Worm (Caenorhabditis elegans) whole organism, early embryonic: ENCODE data around the gene mfsd-6.
"Not testable (repeated sequence)": the region's sequence is repeated elsewhere in the genome, so short reads cannot be mapped to it uniquely, and the experiment has no call there.

Experiments
- B0310.2 ChIP-seq: sonication (generic microtip); optimal IDR thresholded peaks from 2 replicates; lab custom pipeline; 2016; ENCODE audit warnings: mild to moderate bottlenecking, missing genetic modification characterization, missing compliant biosample characterization
- F13C5.2 ChIP-seq: sonication (generic microtip); optimal IDR thresholded peaks from 2 replicates; lab custom pipeline; 2017; ENCODE audit warnings: mild to moderate bottlenecking, missing genetic modification characterization, inconsistent platforms, missing compliant biosample characterization
- aly-1 ChIP-seq: sonication (generic microtip); optimal IDR thresholded peaks from 2 replicates; lab custom pipeline; 2016; ENCODE audit warnings: missing genetic modification characterization, missing compliant biosample characterization
- ama-1 ChIP-seq: fragments of 150-350 bp; optimal IDR thresholded peaks from 2 replicates; lab custom pipeline; 2014
- ceh-13 ChIP-seq: fragments of 200-800 bp; sonication (Bioruptor generic); optimal IDR thresholded peaks from 2 replicates; lab custom pipeline; 2018; ENCODE audit warnings: mild to moderate bottlenecking, missing genetic modification characterization, missing compliant biosample characterization
- ceh-36 ChIP-seq: sonication (generic microtip); optimal IDR thresholded peaks from 2 replicates; lab custom pipeline; 2016; ENCODE audit warnings: missing genetic modification characterization, inconsistent platforms, missing compliant biosample characterization
- ets-7 ChIP-seq: sonication (generic microtip); optimal IDR thresholded peaks from 2 replicates; lab custom pipeline; 2016; ENCODE audit warnings: missing genotype, missing genetic modification characterization, missing compliant biosample characterization
- flt-1 ChIP-seq: fragments of 200-800 bp; sonication (Bioruptor generic); IDR thresholded peaks from 2 replicates; pipeline ENCODE4 v1.3.6; 2022; ENCODE audit warnings: missing genetic modification characterization, missing compliant biosample characterization
- hmbx-1 ChIP-seq: sonication (generic microtip); optimal IDR thresholded peaks from 2 replicates; lab custom pipeline; 2016; ENCODE audit warnings: mild to moderate bottlenecking, missing genetic modification characterization, missing compliant biosample characterization
- hmg-4 ChIP-seq: fragments of 200-800 bp; sonication (Bioruptor generic); optimal IDR thresholded peaks from 2 replicates; lab custom pipeline; 2018; ENCODE audit warnings: mild to moderate bottlenecking, missing genetic modification characterization, missing compliant biosample characterization
- hnd-1 ChIP-seq: sonication (generic microtip); optimal IDR thresholded peaks from 2 replicates; lab custom pipeline; 2016; ENCODE audit warnings: missing genetic modification characterization, missing compliant biosample characterization
- pes-1 ChIP-seq: fragments of 200-800 bp; sonication (Bioruptor generic); IDR thresholded peaks from 2 replicates; pipeline ENCODE4 v1.3.6; 2022; ENCODE audit warnings: missing genetic modification reagents, missing genetic modification characterization, missing compliant biosample characterization
- scrt-1 ChIP-seq: fragments of 200-800 bp; sonication (Bioruptor generic); IDR thresholded peaks from 2 replicates; pipeline ENCODE4 v1.3.6; 2022; ENCODE audit warnings: missing genetic modification characterization, missing compliant biosample characterization
- sea-1 ChIP-seq: fragments of 200-800 bp; sonication (Bioruptor generic); conservative IDR thresholded peaks from 2 replicates; pipeline ENCODE4 v1.3.6; 2022; ENCODE audit warnings: missing genetic modification characterization, missing compliant biosample characterization
- tbx-11 ChIP-seq: fragments of 200-800 bp; sonication (Bioruptor generic); IDR thresholded peaks from 2 replicates; pipeline ENCODE4 v1.3.6; 2022; ENCODE audit warnings: missing genetic modification characterization, missing compliant biosample characterization
- tbx-37 ChIP-seq: fragments of 200-800 bp; sonication (Bioruptor generic); conservative IDR thresholded peaks from 2 replicates; pipeline ENCODE4 v1.3.6; 2022; ENCODE audit warnings: missing genetic modification reagents, missing genetic modification characterization, missing compliant biosample characterization
- tra-4 ChIP-seq: sonication (generic microtip); optimal IDR thresholded peaks from 2 replicates; lab custom pipeline; 2017; ENCODE audit warnings: missing genetic modification characterization, missing compliant biosample characterization

mfsd-6 gene

DNA sequence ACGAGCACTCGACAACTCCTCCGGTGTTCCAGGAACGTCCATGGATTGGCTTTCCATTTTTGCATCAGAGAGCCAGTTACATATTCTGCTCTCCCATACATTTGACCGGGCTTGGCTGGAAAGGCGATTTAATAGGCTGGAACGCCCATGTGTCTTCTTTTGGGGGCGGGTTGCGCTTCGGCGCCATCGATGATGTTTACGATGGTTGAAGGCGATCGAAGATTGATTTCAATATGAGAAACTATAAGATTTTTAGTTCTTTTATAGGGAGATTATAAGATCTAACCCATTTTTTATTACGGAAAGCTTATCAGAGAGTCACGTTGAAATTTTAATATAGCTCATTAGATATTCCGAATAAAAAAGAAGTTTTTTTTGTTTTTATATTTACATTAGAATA is 30.0 kb upstream of the mfsd-6 start, which contains the start of gene nsph-4.3:
nsph-4.3 (minus strand) TSS at position 101 of the 400 bp plus-strand sequence.
- no peak for TF ChIP-seq ama-1

ce11 chrIII:7608223-7608622 is 29.0 kb upstream of the mfsd-6 start, which contains the start of gene T04A6.3:
Gene T04A6.3, minus strand, starts transcription at chrIII:7608323.
- TF ChIP-seq aly-1 (tag; lab: Kevin White, UChicago) (no peak), hmg-4 (GFP tag; lab: Kevin White, UChicago) (no peak), tbx-37 (GFP tag; lab: Robert Waterston, UW) (no peak), tbx-11 (GFP tag; lab: Robert Waterston, UW) (no peak), hnd-1 (tag; lab: Kevin White, UChicago) (no peak), ceh-13 (no peak), F13C5.2 (tag; lab: Kevin White, UChicago) (no peak), hmbx-1 (tag; lab: Kevin White, UChicago) (no peak), flt-1 (GFP tag; lab: Robert Waterston, UW) (no peak)

DNA sequence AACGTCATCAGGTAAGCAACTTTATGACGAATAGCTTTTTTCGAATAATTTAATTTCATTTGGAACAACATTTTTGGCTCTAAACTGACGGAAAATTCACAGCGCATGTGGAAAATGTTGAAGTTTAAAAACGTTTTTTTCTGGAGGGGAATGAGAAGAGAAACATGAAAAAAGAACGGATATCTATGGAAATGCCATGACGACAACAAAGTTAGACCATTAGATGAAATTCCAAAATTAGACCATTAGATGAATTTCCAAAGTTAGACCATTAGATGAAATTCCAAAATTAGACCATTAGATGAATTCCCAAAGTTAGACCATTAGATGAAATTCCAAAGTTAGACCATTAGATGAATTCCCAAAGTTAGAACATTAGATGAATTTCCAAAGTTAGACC is 15.3 kb upstream of the mfsd-6 start, which contains the start of gene Y80D4G.2:
Y80D4G.2 (minus strand) TSS at position 101 of the 400 bp plus-strand sequence.
- not testable (repeated sequence) for TF ChIP-seq tbx-37 (GFP tag; lab: Robert Waterston, UW); scrt-1 (GFP tag; lab: Robert Waterston, UW); ceh-36 (tag; lab: Kevin White, UChicago)

DNA sequence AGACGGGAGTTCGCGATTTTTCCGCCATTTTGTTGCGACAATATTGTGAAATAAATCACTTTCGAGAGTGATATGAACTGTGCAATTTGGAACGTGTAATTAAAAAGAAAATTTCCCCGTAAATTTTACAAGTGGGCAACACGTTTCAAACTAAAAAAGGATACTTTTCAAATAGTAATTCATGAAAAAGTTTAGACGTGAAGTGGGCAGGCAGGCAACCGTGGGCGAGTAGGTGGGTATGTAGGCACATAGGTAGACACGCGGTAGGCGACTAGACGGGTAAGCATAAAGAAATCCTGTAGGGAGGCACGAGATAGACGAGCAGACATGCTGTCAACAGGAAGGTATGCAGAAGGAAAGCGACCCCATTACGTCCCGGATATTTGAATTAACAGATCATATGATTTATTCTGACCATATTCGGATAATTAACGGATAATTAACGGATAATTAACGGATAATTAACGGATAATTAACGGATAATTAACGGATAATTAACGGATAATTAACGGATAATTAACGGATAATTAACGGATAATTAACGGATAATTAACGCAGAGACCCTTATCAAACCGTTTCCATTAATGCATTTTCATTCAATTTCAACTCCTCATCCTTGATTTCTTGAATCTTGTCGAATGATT is 14.2 kb upstream of the mfsd-6 start, which contains the start of gene R13A5.11:
R13A5.11 (minus strand) TSS at position 51 of the 644 bp plus-strand sequence.
- TF ChIP-seq flt-1 (GFP tag; lab: Robert Waterston, UW) = no peak
- TF ChIP-seq ets-7 (tag; lab: Kevin White, UChicago) = no peak
- TF ChIP-seq tra-4 (tag; lab: Kevin White, UChicago) = no peak
- no peak for TF ChIP-seq B0310.2 (tag; lab: Kevin White, UChicago)
- TF ChIP-seq F13C5.2 (tag; lab: Kevin White, UChicago) = no peak
- TF ChIP-seq sea-1 (GFP tag; lab: Robert Waterston, UW) = no peak
- no peak for TF ChIP-seq ceh-13
- TF ChIP-seq aly-1 (tag; lab: Kevin White, UChicago) = no peak
- TF ChIP-seq ceh-36 (tag; lab: Kevin White, UChicago) = no peak
- TF ChIP-seq ama-1 = no peak
- no peak for TF ChIP-seq hnd-1 (tag; lab: Kevin White, UChicago)
- no peak for TF ChIP-seq tbx-11 (GFP tag; lab: Robert Waterston, UW)
- TF ChIP-seq scrt-1 (GFP tag; lab: Robert Waterston, UW) = no peak

- TF ChIP-seq aly-1 (tag; lab: Kevin White, UChicago) = no peak
- TF ChIP-seq ama-1 = no peak
- no peak for TF ChIP-seq hmbx-1 (tag; lab: Kevin White, UChicago)
- TF ChIP-seq tra-4 (tag; lab: Kevin White, UChicago) = no peak
- TF ChIP-seq ceh-13 = no peak
- TF ChIP-seq tbx-11 (GFP tag; lab: Robert Waterston, UW) = no peak
- no peak for TF ChIP-seq F13C5.2 (tag; lab: Kevin White, UChicago)
- TF ChIP-seq scrt-1 (GFP tag; lab: Robert Waterston, UW) = no peak
- TF ChIP-seq sea-1 (GFP tag; lab: Robert Waterston, UW) = no peak
- no peak for TF ChIP-seq tbx-37 (GFP tag; lab: Robert Waterston, UW)
- no peak for TF ChIP-seq flt-1 (GFP tag; lab: Robert Waterston, UW)
- no peak for TF ChIP-seq ceh-36 (tag; lab: Kevin White, UChicago)
- TF ChIP-seq B0310.2 (tag; lab: Kevin White, UChicago) = no peak
Measured at ce11 chrIII:7588214-7588613, 9.0 kb upstream of the mfsd-6 start, which contains the start of gene R13A5.15. Gene R13A5.15, minus strand, starts transcription at chrIII:7588314.

ce11 chrIII:7584131-7584646 is 5.0 kb upstream of the mfsd-6 start, which contains the start of gene cup-5:
Gene cup-5, plus strand, starts transcription at chrIII:7584181.
- TF ChIP-seq hnd-1 (tag; lab: Kevin White, UChicago) (no peak), tra-4 (tag; lab: Kevin White, UChicago) (no peak), hmg-4 (GFP tag; lab: Kevin White, UChicago) (no peak), tbx-37 (GFP tag; lab: Robert Waterston, UW) (no peak), flt-1 (GFP tag; lab: Robert Waterston, UW) (no peak), ama-1 (no peak), ceh-13 (no peak), hmbx-1 (tag; lab: Kevin White, UChicago) (no peak), tbx-11 (GFP tag; lab: Robert Waterston, UW) (no peak), pes-1 (GFP tag; lab: Robert Waterston, UW) (no peak), aly-1 (tag; lab: Kevin White, UChicago) (no peak), ets-7 (tag; lab: Kevin White, UChicago) (no peak), scrt-1 (GFP tag; lab: Robert Waterston, UW) (no peak), ceh-36 (tag; lab: Kevin White, UChicago) (no peak), sea-1 (GFP tag; lab: Robert Waterston, UW) (no peak), B0310.2 (tag; lab: Kevin White, UChicago) (no peak), F13C5.2 (tag; lab: Kevin White, UChicago) (no peak)

DNA sequence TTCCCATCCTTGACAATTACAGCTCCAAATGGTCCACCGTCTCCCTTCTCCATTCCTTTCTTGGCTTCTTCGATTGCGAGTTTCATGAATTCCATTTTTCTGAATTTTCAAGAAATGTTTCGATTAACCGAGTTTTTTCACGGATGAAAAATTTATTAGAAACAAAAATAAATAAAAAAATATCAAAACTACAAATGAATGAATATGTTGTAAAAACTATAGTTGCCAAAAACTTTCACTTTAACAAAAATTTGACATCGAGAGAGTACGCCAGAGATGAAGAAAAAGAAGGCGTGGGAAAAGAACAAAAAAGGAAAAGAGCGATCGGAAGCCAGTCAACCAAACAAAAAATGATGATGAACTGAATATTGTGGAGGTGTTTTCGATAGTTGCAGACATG is 3.7 kb upstream of the mfsd-6 start, which contains the start of gene R13A5.10:
R13A5.10 (minus strand) TSS at position 101 of the 400 bp plus-strand sequence.
- TF ChIP-seq hmg-4 (GFP tag; lab: Kevin White, UChicago) = no peak
